Worm (Caenorhabditis elegans) whole organism, mixed stage, embryonic: ENCODE results near the gene R08F11.4.

ENCODE experiments used
- M03D4.4 ChIP-seq: sonication (generic microtip); optimal IDR thresholded peaks from 2 replicates; lab custom pipeline; 2017; ENCODE audit warnings: mild to moderate bottlenecking, missing genetic modification characterization, missing compliant biosample characterization
- bed-3 ChIP-seq: fragments of 200-800 bp; sonication (Bioruptor generic); optimal IDR thresholded peaks from 3 replicates; lab custom pipeline; 2018; ENCODE audit warnings: mild to moderate bottlenecking, missing genetic modification characterization, moderate library complexity, missing compliant biosample characterization
- blmp-1 ChIP-seq: fragments of 150-350 bp; optimal IDR thresholded peaks from 2 replicates; lab custom pipeline; 2014; ENCODE audit warnings: missing biosample characterization, missing genetic modification characterization
- ceh-39 ChIP-seq: fragments of 150-350 bp; optimal IDR thresholded peaks from 2 replicates; lab custom pipeline; 2014; ENCODE audit warnings: missing biosample characterization, missing genetic modification characterization
- ceh-43 ChIP-seq: fragments of 200-800 bp; sonication (Bioruptor generic); optimal IDR thresholded peaks from 2 replicates; lab custom pipeline; 2018; ENCODE audit warnings: mild to moderate bottlenecking, missing genetic modification characterization, moderate library complexity, missing compliant biosample characterization
- ceh-83 ChIP-seq: fragments of 200-800 bp; sonication (Bioruptor generic); optimal IDR thresholded peaks from 2 replicates; lab custom pipeline; 2018; ENCODE audit warnings: mild to moderate bottlenecking, missing genetic modification characterization, missing compliant biosample characterization
- ces-1 ChIP-seq: fragments of 150-350 bp; optimal IDR thresholded peaks from 2 replicates; lab custom pipeline; 2014; ENCODE audit warnings: missing biosample characterization, missing genetic modification reagents, missing genetic modification characterization
- cnd-1 ChIP-seq: fragments of 200-800 bp; sonication (Bioruptor generic); optimal IDR thresholded peaks from 2 replicates; lab custom pipeline; 2018; ENCODE audit warnings: mild to moderate bottlenecking, missing genetic modification characterization, missing compliant biosample characterization
- drap-1 ChIP-seq: fragments of 200-800 bp; sonication (Bioruptor generic); optimal IDR thresholded peaks from 3 replicates; lab custom pipeline; 2018; ENCODE audit warnings: mild to moderate bottlenecking, missing genetic modification characterization, missing compliant biosample characterization
- elt-3 ChIP-seq: fragments of 150-350 bp; optimal IDR thresholded peaks from 2 replicates; lab custom pipeline; 2014; ENCODE audit warnings: missing biosample characterization, missing genetic modification characterization
- ham-2 ChIP-seq: fragments of 200-800 bp; sonication (Bioruptor generic); optimal IDR thresholded peaks from 2 replicates; lab custom pipeline; 2018; ENCODE audit warnings: mild to moderate bottlenecking, missing genetic modification characterization, missing compliant biosample characterization
- hlh-1 ChIP-seq: fragments of 150-350 bp; optimal IDR thresholded peaks from 2 replicates; lab custom pipeline; 2014; ENCODE audit warnings: missing biosample characterization, missing genetic modification reagents, missing genetic modification characterization
- lin-13 ChIP-seq: fragments of 150-350 bp; optimal IDR thresholded peaks from 2 replicates; lab custom pipeline; 2014; ENCODE audit warnings: missing biosample characterization, missing genetic modification characterization
- lsy-2 ChIP-seq: fragments of 150-350 bp; optimal IDR thresholded peaks from 2 replicates; lab custom pipeline; 2014; ENCODE audit warnings: missing biosample characterization, missing genetic modification characterization
- mab-5 ChIP-seq: fragments of 150-350 bp; optimal IDR thresholded peaks from 2 replicates; lab custom pipeline; 2014; ENCODE audit warnings: missing biosample characterization, missing genetic modification characterization
- mep-1 ChIP-seq: fragments of 150-350 bp; optimal IDR thresholded peaks from 2 replicates; lab custom pipeline; 2017; ENCODE audit warnings: missing biosample characterization, missing genetic modification reagents, missing genetic modification characterization, inconsistent platforms
- mls-2 ChIP-seq: sonication (generic microtip); optimal IDR thresholded peaks from 2 replicates; lab custom pipeline; 2016; ENCODE audit warnings: mild to moderate bottlenecking, missing genetic modification characterization, moderate library complexity, missing compliant biosample characterization
- nhr-12 ChIP-seq: fragments of 150-350 bp; optimal IDR thresholded peaks from 2 replicates; lab custom pipeline; 2014; ENCODE audit warnings: missing biosample characterization, missing genetic modification characterization
- nhr-237 ChIP-seq: fragments of 150-350 bp; optimal IDR thresholded peaks from 2 replicates; lab custom pipeline; 2014; ENCODE audit warnings: missing biosample characterization, missing genetic modification characterization
- nhr-28 ChIP-seq: fragments of 150-350 bp; optimal IDR thresholded peaks from 2 replicates; lab custom pipeline; 2014; ENCODE audit warnings: missing biosample characterization, missing genetic modification characterization
- nhr-76 ChIP-seq: sonication (generic microtip); optimal IDR thresholded peaks from 2 replicates; lab custom pipeline; 2017; ENCODE audit warnings: missing biosample characterization, missing genetic modification characterization
- pha-4 ChIP-seq: fragments of 150-350 bp; optimal IDR thresholded peaks from 2 replicates; lab custom pipeline; 2018; ENCODE audit warnings: missing biosample characterization, missing genetic modification reagents, missing genetic modification characterization
- sem-2 ChIP-seq: fragments of 200-800 bp; sonication (Bioruptor generic); optimal IDR thresholded peaks from 2 replicates; lab custom pipeline; 2018; ENCODE audit warnings: mild to moderate bottlenecking, missing genetic modification characterization, missing compliant biosample characterization
- snpc-4 ChIP-seq: fragments of 150-350 bp; optimal IDR thresholded peaks from 2 replicates; lab custom pipeline; 2014; ENCODE audit warnings: missing biosample characterization, missing genetic modification characterization
- sptf-1 ChIP-seq: sonication (generic microtip); optimal IDR thresholded peaks from 2 replicates; lab custom pipeline; 2017; ENCODE audit warnings: mild to moderate bottlenecking, missing genetic modification characterization, moderate library complexity, missing compliant biosample characterization
- tbx-8 ChIP-seq: fragments of 200-800 bp; sonication (Bioruptor generic); optimal IDR thresholded peaks from 2 replicates; lab custom pipeline; 2018; ENCODE audit warnings: mild to moderate bottlenecking, missing genetic modification characterization, moderate library complexity, missing compliant biosample characterization
- unc-120 ChIP-seq: sonication (generic microtip); optimal IDR thresholded peaks from 2 replicates; lab custom pipeline; 2017; ENCODE audit warnings: missing genetic modification characterization, missing compliant biosample characterization; ENCODE audit not compliant: poor library complexity, severe bottlenecking
- unc-39 ChIP-seq: fragments of 150-350 bp; optimal IDR thresholded peaks from 2 replicates; lab custom pipeline; 2014; ENCODE audit warnings: missing biosample characterization, missing genetic modification characterization
- unc-62 ChIP-seq: fragments of 150-350 bp; optimal IDR thresholded peaks from 2 replicates; lab custom pipeline; 2014; ENCODE audit warnings: missing biosample characterization, missing genetic modification reagents, missing genetic modification characterization
- zip-8 ChIP-seq: fragments of 150-350 bp; optimal IDR thresholded peaks from 2 replicates; lab custom pipeline; 2014; ENCODE audit warnings: missing biosample characterization, missing genetic modification characterization
- ztf-11 ChIP-seq: fragments of 150-350 bp; optimal IDR thresholded peaks from 2 replicates; lab custom pipeline; 2014; ENCODE audit warnings: missing biosample characterization, missing genetic modification characterization

Gene R08F11.4

DNA sequence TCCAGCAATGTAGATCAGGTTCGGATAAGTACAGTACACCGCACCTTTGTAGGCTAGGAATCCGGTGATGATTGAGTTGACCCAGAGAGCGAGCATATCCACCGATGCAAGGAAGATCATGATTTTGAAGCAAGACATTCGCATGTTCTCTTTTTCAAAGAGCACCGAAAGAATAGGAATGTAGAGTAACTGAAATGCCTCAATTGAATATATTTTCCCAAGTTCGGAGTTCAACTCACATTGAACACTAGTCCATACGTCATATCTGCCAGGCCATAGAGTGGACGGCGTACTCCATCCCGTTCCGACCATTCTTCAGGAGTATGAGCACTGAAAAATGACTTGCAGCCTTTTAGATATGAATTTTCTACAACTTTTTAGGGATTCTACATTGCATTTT lies 5.6 kb downstream of the R08F11.4 start:
- no peak for TF ChIP-seq nhr-28 (tag; lab: Kevin White, UChicago)
- TF ChIP-seq unc-62: no peak
- no peak for TF ChIP-seq blmp-1
- no peak for TF ChIP-seq ceh-39 (tag; lab: Kevin White, UChicago)
- no peak for TF ChIP-seq ztf-11 (tag; lab: Kevin White, UChicago)
- TF ChIP-seq ceh-43 (GFP tag; lab: Kevin White, UChicago): no peak
- TF ChIP-seq unc-120 (tag; lab: Kevin White, UChicago): no peak
- no peak for TF ChIP-seq unc-39 (tag; lab: Kevin White, UChicago)
- no peak for TF ChIP-seq sptf-1 (tag; lab: Kevin White, UChicago)
- TF ChIP-seq ham-2 (GFP tag; lab: Kevin White, UChicago): no peak
- no peak for TF ChIP-seq bed-3 (GFP tag; lab: Kevin White, UChicago)
- no peak for TF ChIP-seq pha-4 (tag; lab: Kevin White, UChicago)
- TF ChIP-seq hlh-1 (tag; lab: Kevin White, UChicago): no peak
- TF ChIP-seq ces-1 (GFP tag; lab: Kevin White, UChicago): no peak
- no peak for TF ChIP-seq cnd-1
- TF ChIP-seq mab-5: no peak
- no peak for TF ChIP-seq elt-3 (tag; lab: Kevin White, UChicago)

DNA sequence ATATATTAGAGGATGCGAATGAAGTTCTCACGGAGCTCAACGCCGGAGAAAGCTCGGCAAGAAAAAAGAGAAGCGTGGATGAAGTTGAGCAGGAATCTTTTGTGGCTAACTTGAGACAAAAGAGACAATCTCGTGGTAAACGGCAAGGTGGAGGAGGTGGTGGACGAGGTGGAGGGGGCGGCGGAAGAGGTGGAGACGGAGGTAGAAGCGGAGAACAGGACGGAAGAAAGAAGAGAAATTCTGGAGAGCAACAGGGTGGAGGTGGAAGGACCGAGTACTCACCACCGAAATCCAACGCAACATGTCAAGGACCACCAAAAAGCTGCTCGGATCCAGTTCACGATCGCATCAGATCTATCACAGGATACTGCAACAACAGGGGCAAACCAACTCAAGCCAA lies 14.9 kb downstream of the R08F11.4 start:
- no peak for TF ChIP-seq mls-2 (tag; lab: Kevin White, UChicago)
- no peak for TF ChIP-seq sem-2
- no peak for TF ChIP-seq nhr-76
- TF ChIP-seq M03D4.4: no peak
- no peak for TF ChIP-seq hlh-1 (tag; lab: Kevin White, UChicago)
- TF ChIP-seq snpc-4 (tag; lab: Kevin White, UChicago): no peak

DNA sequence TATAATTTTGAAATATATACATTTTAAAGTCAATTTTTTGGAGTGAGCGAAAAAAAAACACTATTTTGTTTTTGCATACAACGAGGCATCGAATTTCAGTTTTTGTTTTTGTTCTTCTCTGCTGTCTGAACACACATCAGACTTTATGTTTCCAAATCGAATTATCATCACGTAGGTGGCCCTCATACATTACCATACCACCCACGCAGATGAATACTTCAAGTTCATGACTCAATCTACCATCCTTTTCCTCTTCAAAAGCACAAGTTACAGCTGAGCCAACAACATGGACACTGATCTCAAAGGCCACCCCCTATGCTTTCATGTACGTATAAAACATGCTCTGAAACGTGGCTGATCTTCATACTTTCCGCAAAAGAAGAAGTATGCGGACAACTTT lies 15.6 kb downstream of the R08F11.4 start, which contains the start of gene R08F11.7:
TSS of gene R08F11.7 (plus strand) at position 301 of the 400 bp plus-strand sequence.
- TF ChIP-seq tbx-8 (no peak), lin-13 (no peak), mab-5 (no peak), ces-1 (GFP tag; lab: Kevin White, UChicago) (no peak), sptf-1 (tag; lab: Kevin White, UChicago) (no peak), nhr-237 (tag; lab: Kevin White, UChicago) (no peak), unc-39 (tag; lab: Kevin White, UChicago) (no peak), lsy-2 (tag; lab: Kevin White, UChicago) (no peak), mep-1 (tag; lab: Kevin White, UChicago) (no peak)

DNA sequence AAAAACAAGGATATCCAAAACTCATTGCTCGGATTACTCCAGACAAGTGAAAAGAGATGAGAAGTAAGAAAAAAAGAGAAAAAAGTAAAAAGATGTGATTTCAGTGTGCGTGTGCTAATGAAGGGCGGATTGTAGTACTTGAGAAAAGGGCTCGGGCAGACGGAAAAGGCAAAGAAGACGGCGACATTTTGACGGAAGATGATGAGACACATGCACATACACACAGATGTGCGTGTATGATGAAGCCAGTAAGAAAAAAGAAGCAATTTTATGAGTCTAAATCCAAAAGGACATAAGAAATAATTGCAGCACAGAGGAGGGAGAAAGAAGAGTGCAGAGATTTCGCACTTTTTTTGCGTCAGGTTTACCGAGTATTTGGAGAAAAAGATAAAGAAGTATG lies 16.8 kb downstream of the R08F11.4 start:
- no peak for TF ChIP-seq nhr-237 (tag; lab: Kevin White, UChicago)
- TF ChIP-seq ces-1 (GFP tag; lab: Kevin White, UChicago): no peak
- TF ChIP-seq drap-1 (GFP tag; lab: Kevin White, UChicago): no peak
- no peak for TF ChIP-seq ceh-83
- TF ChIP-seq pha-4 (tag; lab: Kevin White, UChicago): no peak
- no peak for TF ChIP-seq nhr-76
- TF ChIP-seq blmp-1: no peak
- no peak for TF ChIP-seq ceh-39 (tag; lab: Kevin White, UChicago)
- TF ChIP-seq zip-8 (tag; lab: Kevin White, UChicago): no peak
- TF ChIP-seq nhr-28 (tag; lab: Kevin White, UChicago): no peak
- TF ChIP-seq tbx-8: no peak
- TF ChIP-seq M03D4.4: no peak
- no peak for TF ChIP-seq hlh-1 (tag; lab: Kevin White, UChicago)
- TF ChIP-seq ceh-43 (GFP tag; lab: Kevin White, UChicago): no peak
- no peak for TF ChIP-seq bed-3 (GFP tag; lab: Kevin White, UChicago)
- no peak for TF ChIP-seq snpc-4 (tag; lab: Kevin White, UChicago)

DNA sequence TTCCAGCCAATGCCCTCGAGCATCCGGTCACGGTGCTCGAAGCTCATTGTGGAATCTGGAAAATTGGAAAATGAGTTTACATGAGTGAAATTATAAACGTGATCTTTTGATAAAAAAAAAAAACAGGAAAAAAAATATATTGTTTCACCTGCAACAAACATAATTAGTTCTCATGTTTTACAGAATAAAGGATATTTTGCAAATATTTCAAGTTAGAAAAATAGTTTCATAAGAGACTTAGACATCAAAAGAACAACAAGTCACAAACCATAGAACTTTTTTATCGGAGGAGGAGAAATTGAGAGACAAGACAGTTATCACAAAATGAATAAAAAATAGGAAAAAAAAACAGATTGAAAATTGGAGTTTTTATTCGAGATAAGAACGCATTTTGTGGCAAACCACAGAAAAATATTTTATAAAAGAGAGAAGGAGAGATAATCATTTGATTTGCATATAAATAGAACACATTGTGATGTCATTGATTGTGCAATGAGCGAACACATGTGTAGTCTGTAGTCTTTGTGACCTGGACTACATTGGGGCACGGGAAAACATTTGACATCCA lies 21.1 kb downstream of the R08F11.4 start, which contains the start of gene R08F11.1:
TSS of gene R08F11.1 (minus strand) at position 51 of the 568 bp plus-strand sequence.
- no peak for TF ChIP-seq nhr-12 (tag; lab: Kevin White, UChicago)
- TF ChIP-seq ces-1 (GFP tag; lab: Kevin White, UChicago): no peak
- no peak for TF ChIP-seq sem-2
- TF ChIP-seq nhr-237 (tag; lab: Kevin White, UChicago): no peak
